Fruit fly (Drosophila melanogaster): ENCODE data around the gene Nt5a.

Gene Nt5a

DNA sequence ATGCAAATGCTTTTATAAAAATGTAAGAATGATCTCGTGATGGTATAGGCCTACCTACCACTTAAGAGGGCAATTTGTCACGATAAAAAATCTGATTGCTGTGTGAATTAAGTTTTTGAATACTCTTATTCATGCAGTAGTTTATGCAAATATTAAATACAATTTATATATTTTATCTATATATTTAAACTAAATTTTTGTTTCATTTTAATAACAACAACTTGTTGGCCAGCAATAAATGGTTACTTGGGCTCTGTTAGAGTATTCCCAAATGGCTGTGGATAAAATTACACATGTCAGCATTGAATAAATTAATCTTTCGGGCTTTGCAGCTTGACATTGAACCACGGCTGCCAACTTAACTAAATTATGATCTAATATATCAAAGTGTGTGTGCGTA, 48.7 kb downstream of the Nt5a start (continued):
- TF ChIP-seq gem (tag; optimal IDR thresholded peaks at IDR 0.05) (no peak), pros (GFP tag; optimal IDR thresholded peaks at IDR 0.05) (no peak), twi (tag; optimal IDR thresholded peaks at IDR 0.05) (no peak), Doc2 (GFP tag; IDR thresholded peaks at IDR 0.05) (no peak), gcm (GFP tag; optimal IDR thresholded peaks at IDR 0.05) (no peak), Ravus (GFP tag; IDR thresholded peaks at IDR 0.05) (no peak), p53 (GFP tag; optimal IDR thresholded peaks at IDR 0.05) (no peak), Sry-β (GFP tag; optimal IDR thresholded peaks at IDR 0.05) (no peak), Xbp1 (GFP tag; optimal IDR thresholded peaks at IDR 0.05) (no peak), CG8388 (GFP tag; optimal IDR thresholded peaks at IDR 0.05) (no peak), gro (GFP tag; optimal IDR thresholded peaks at IDR 0.05) (no peak), Drgx (GFP tag; IDR thresholded peaks at IDR 0.05) (no peak), CG4820 (GFP tag; optimal IDR thresholded peaks at IDR 0.05) (no peak), E2f1 (GFP tag; IDR thresholded peaks at IDR 0.05) (peak; percentile 35), chn (GFP tag; optimal IDR thresholded peaks at IDR 0.05) (no peak), dmrt11E (tag; optimal IDR thresholded peaks at IDR 0.05) (no peak), hkb (optimal IDR thresholded peaks at IDR 0.05) (no peak), hkb (GFP tag; IDR thresholded peaks at IDR 0.05) (no peak), CG14014 (GFP tag; IDR thresholded peaks at IDR 0.05) (peak; percentile 62; the same call in 1 of the 2 replicates), D19B (GFP tag; optimal IDR thresholded peaks at IDR 0.05) (no peak), Lim3 (GFP tag; IDR thresholded peaks at IDR 0.05) (no peak), lmd (GFP tag; IDR thresholded peaks at IDR 0.05) (peak; percentile 27; the same call in 1 of the 2 replicates), CG10654 (GFP tag; optimal IDR thresholded peaks at IDR 0.05) (no peak), dmrt99B (tag; optimal IDR thresholded peaks at IDR 0.05) (peak; percentile 20), Camta (GFP tag; optimal IDR thresholded peaks at IDR 0.05) (no peak), ttk (GFP tag; IDR thresholded peaks at IDR 0.05) (no peak), CG12769 (tag; optimal IDR thresholded peaks at IDR 0.05) (no peak), CG32532 (GFP tag; IDR thresholded peaks at IDR 0.05) (peak; percentile 51), prd (optimal IDR thresholded peaks at IDR 0.05) (no peak), prd (GFP tag; IDR thresholded peaks at IDR 0.05) (peak; percentile 29; the same call in 1 of the 3 replicates), exex (tag; optimal IDR thresholded peaks at IDR 0.05) (no peak), CG13424 (tag; optimal IDR thresholded peaks at IDR 0.05) (peak; percentile 27), Fer3 (tag; optimal IDR thresholded peaks at IDR 0.05) (peak; percentile 53), dysf (GFP tag; IDR thresholded peaks at IDR 0.05) (peak; percentile 62; the same call in 2 of the 3 replicates), CG10321 (GFP tag; IDR thresholded peaks at IDR 0.05) (no peak), Stat92E (GFP tag; optimal IDR thresholded peaks at IDR 0.05) (no peak), otp (GFP tag; IDR thresholded peaks at IDR 0.05) (no peak), grau (tag; optimal IDR thresholded peaks at IDR 0.05) (peak; percentile 58), CG14441 (GFP tag; IDR thresholded peaks at IDR 0.05) (peak; percentile 41; the same call in 1 of the 2 replicates), sens-2 (GFP tag; IDR thresholded peaks at IDR 0.05) (no peak), CG6765 (GFP tag; optimal IDR thresholded peaks at IDR 0.05) (no peak), Rfx (GFP tag; IDR thresholded peaks at IDR 0.05) (peak; percentile 51), CG17385 (GFP tag; optimal IDR thresholded peaks at IDR 0.05) (peak; percentile 15), CG30431 (GFP tag; optimal IDR thresholded peaks at IDR 0.05) (no peak), Xrp1 (GFP tag; IDR thresholded peaks at IDR 0.05) (no peak), CG30403 (GFP tag; optimal IDR thresholded peaks at IDR 0.05) (peak; percentile 18), jing (GFP tag; optimal IDR thresholded peaks at IDR 0.05) (no peak), Med (GFP tag) (no peak), Abd-B (GFP tag; optimal IDR thresholded peaks at IDR 0.05) (peak; percentile 4), CG14050 (GFP tag; IDR thresholded peaks at IDR 0.05) (no peak), z (GFP tag; IDR thresholded peaks at IDR 0.05) (no peak), row (GFP tag; IDR thresholded peaks at IDR 0.05) (peak; percentile 69), dpn (GFP tag; optimal IDR thresholded peaks at IDR 0.05) (no peak)
